Fruit fly (Drosophila melanogaster): ENCODE results near the gene Mst36Fa.
A peak's percentile ranks its signal among the peaks of the same experiment; 100 is the strongest.

Mst36Fa gene

DNA sequence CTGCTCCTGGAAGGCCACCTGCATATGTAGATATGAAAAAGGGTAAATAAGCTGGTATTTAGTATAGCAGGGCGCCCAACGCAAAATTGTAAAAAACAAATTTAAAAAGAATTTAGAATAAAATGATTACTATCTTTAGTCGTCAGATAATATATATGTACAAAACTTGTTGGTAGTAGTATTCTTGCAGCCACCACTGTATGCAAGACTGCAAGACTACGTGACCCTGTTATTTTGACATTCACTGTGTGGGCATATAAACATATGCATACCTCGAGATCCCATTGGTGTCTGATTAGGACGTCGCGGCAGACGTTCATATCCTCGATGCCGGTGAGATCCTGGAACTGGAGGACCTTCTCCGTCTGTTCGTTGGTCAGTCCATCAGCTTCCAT is 31.0 kb upstream of the Mst36Fa start (continued):
- TF ChIP-seq CG31627 (GFP tag; optimal IDR thresholded peaks at IDR 0.05) = peak; percentile 63
- no peak for TF ChIP-seq CG8119 (GFP tag; IDR thresholded peaks at IDR 0.05)
- TF ChIP-seq dsx (GFP tag; optimal IDR thresholded peaks at IDR 0.05; ENCODE audit: poor library complexity, severe bottlenecking) = no peak
- TF ChIP-seq dac (GFP tag; optimal IDR thresholded peaks at IDR 0.05) = no peak
- peak; percentile 27 for TF ChIP-seq acj6 (GFP tag; optimal IDR thresholded peaks at IDR 0.05)
- TF ChIP-seq vri (GFP tag; optimal IDR thresholded peaks at IDR 0.05) = no peak
- TF ChIP-seq CG6792 (GFP tag; optimal IDR thresholded peaks at IDR 0.05) = peak; percentile 38
- TF ChIP-seq Sox102F (GFP tag; optimal IDR thresholded peaks at IDR 0.05) = peak; percentile 19
- no peak for TF ChIP-seq Ets96B (tag; optimal IDR thresholded peaks at IDR 0.05)
- no peak for TF ChIP-seq ss (GFP tag; optimal IDR thresholded peaks at IDR 0.05)
- peak; percentile 60 for TF ChIP-seq OdsH (GFP tag; optimal IDR thresholded peaks at IDR 0.05)
- TF ChIP-seq Sox15 (GFP tag; optimal IDR thresholded peaks at IDR 0.05) = no peak
- TF ChIP-seq lz (GFP tag; optimal IDR thresholded peaks at IDR 0.05) = peak; percentile 61
- TF ChIP-seq Sox14 (GFP tag; optimal IDR thresholded peaks at IDR 0.05) = no peak

DNA sequence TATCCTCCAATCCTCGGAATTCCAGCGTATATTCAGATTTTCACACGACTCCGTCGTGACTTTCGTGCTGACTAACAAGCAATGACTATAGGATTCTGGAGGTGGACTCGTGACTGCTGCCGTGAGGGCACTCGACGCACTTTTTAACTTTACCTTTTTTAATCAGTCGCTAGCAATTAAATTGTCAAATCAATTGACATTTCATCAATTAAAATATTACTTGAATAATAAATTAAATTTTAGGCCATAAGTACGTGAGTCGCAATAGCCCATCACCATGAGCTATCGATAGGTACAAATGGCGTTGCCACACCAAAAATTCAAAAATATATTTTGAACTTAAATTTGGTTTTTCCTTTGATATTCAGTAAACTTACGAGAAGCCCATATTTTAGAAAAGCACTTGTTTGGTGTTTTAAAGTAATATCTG is 28.8 kb upstream of the Mst36Fa start, which contains the start of gene Jwa:
Jwa (minus strand) TSS at position 87 of the 430 bp plus-strand sequence.
- TF ChIP-seq fkh (GFP tag; optimal IDR thresholded peaks at IDR 0.05) (peak; percentile 32), cyc (GFP tag; optimal IDR thresholded peaks at IDR 0.05) (peak; percentile 88), Gug (GFP tag; IDR thresholded peaks at IDR 0.05) (peak; percentile 77), Hr4 (GFP tag; optimal IDR thresholded peaks at IDR 0.05) (peak; percentile 85), CG6854 (GFP tag; optimal IDR thresholded peaks at IDR 0.05) (no peak), CG6808 (GFP tag; optimal IDR thresholded peaks at IDR 0.05) (peak; percentile 52), CG11294 (GFP tag; IDR thresholded peaks at IDR 0.05) (peak; percentile 74; the same call in 1 of the 2 replicates), CG7368 (GFP tag; optimal IDR thresholded peaks at IDR 0.05) (peak; percentile 67), Sox14 (GFP tag; optimal IDR thresholded peaks at IDR 0.05) (peak; percentile 91), Eip75B (GFP tag; optimal IDR thresholded peaks at IDR 0.05) (peak; percentile 86), CG34406 (GFP tag; optimal IDR thresholded peaks at IDR 0.05) (peak; percentile 80), Blimp-1 (GFP tag; optimal IDR thresholded peaks at IDR 0.05) (peak; percentile 26), CG10631 (GFP tag; optimal IDR thresholded peaks at IDR 0.05) (peak; percentile 92), fd59A (GFP tag; optimal IDR thresholded peaks at IDR 0.05) (peak; percentile 50), CG10669 (GFP tag; optimal IDR thresholded peaks at IDR 0.05) (peak; percentile 58), eg (GFP tag; IDR thresholded peaks at IDR 0.05) (peak; percentile 87), salr (GFP tag; optimal IDR thresholded peaks at IDR 0.05) (peak; percentile 20 to 54), CG15336 (GFP tag; IDR thresholded peaks at IDR 0.05) (peak; percentile 90), CG9139 (GFP tag; optimal IDR thresholded peaks at IDR 0.05) (no peak), OdsH (GFP tag; optimal IDR thresholded peaks at IDR 0.05) (peak; percentile 87), CG31627 (GFP tag; optimal IDR thresholded peaks at IDR 0.05) (peak; percentile 96), Sox15 (GFP tag; optimal IDR thresholded peaks at IDR 0.05) (peak; percentile 85), dac (GFP tag; optimal IDR thresholded peaks at IDR 0.05) (peak; percentile 84), CG3032 (tag; optimal IDR thresholded peaks at IDR 0.05) (peak; percentile 79), CG6163 (GFP tag; IDR thresholded peaks at IDR 0.05) (peak; percentile 85), spab (GFP tag; optimal IDR thresholded peaks at IDR 0.05) (no peak), CG8119 (GFP tag; IDR thresholded peaks at IDR 0.05) (peak; percentile 84), vri (GFP tag; optimal IDR thresholded peaks at IDR 0.05) (peak; percentile 93), svp (GFP tag) (peak; percentile 95), pdm3 (GFP tag; optimal IDR thresholded peaks at IDR 0.05) (peak; percentile 95), Eip93F (GFP tag; optimal IDR thresholded peaks at IDR 0.05) (peak; percentile 88), Ets96B (tag; optimal IDR thresholded peaks at IDR 0.05) (peak; percentile 72), CG4318 (GFP tag; optimal IDR thresholded peaks at IDR 0.05) (peak; percentile 62), CG6276 (GFP tag; optimal IDR thresholded peaks at IDR 0.05) (no peak), Ets21C (GFP tag; optimal IDR thresholded peaks at IDR 0.05) (peak; percentile 82), ss (GFP tag; optimal IDR thresholded peaks at IDR 0.05) (peak in 1 of 2 experiments; percentile 63), fd85E (GFP tag; optimal IDR thresholded peaks at IDR 0.05) (no peak), Met (GFP tag; optimal IDR thresholded peaks at IDR 0.05) (peak; percentile 87), lz (GFP tag; optimal IDR thresholded peaks at IDR 0.05) (peak; percentile 96), acj6 (GFP tag; optimal IDR thresholded peaks at IDR 0.05) (peak; percentile 95), Hr38 (GFP tag; optimal IDR thresholded peaks at IDR 0.05) (peak; percentile 59), CG3919 (GFP tag; optimal IDR thresholded peaks at IDR 0.05) (peak; percentile 78), CG11762 (GFP tag; optimal IDR thresholded peaks at IDR 0.05; ENCODE audit: insufficient read depth) (peak; percentile 35), CG16779 (tag; optimal IDR thresholded peaks at IDR 0.05) (no peak), topi (GFP tag; optimal IDR thresholded peaks at IDR 0.05) (peak; percentile 85)
